Fruit fly (Drosophila melanogaster): Measurements from ENCODE around the gene nyo.

nyo gene

DNA sequence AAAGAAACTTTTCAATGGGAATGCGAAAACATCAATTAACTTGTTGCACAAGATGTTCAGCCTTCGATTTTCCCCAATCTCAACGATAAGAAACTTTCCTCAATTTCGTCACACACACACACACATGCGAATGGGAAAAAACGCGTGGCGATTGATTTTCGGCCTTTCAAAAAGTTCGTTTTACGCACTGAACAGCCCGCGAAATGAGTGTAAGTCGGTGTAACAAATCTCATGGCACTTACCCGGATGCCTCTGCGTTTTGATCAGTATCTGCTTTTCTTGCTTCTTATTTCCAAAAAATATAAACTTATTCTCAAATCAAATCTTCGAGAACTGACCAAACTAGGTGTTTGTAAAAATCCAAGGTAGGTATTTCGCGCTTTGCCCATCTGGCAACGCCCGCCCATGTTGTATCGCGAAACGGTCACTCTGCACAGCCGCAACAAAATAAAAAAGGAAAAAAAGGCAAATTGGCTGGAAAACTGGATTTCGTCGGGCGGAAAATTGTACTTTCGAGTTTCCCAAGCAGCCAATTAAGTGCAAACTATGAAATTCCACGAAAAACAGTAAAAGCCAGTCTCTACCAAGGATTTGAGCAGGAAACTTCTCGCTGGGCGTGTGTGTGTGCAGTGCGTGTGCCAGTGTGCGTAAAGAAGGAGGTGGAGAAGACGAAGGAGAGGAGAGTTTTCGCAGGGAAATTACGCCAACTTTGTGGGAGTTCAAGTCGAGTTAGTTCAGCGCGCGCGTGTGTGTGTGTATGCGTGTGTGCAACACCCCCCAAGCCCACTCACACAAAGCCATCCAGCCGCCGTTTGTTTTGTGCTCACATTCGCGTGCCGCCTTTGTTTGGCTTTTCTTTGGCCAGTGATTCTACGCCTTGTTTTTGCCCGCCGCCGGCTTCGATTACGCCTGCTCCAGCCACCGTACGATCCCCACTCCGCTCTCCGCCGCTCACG is 68.1 kb downstream of the nyo start, which contains the start of gene Med (continued):
- TF ChIP-seq CG7745 (tag; optimal IDR thresholded peaks at IDR 0.05) (no peak), unc-4 (GFP tag; IDR thresholded peaks at IDR 0.05; ENCODE audit: partially characterized antibody) (no peak), gsb-n (tag; optimal IDR thresholded peaks at IDR 0.05) (no peak), fd3F (GFP tag; optimal IDR thresholded peaks at IDR 0.05) (no peak), Lhr (GFP tag; optimal IDR thresholded peaks at IDR 0.05) (peak; percentile 55), bab2 (GFP tag; optimal IDR thresholded peaks at IDR 0.05) (no peak), CG13624 (GFP tag; optimal IDR thresholded peaks at IDR 0.05) (peak; percentile 25), wor (GFP tag; IDR thresholded peaks at IDR 0.05) (no peak), CG2712 (tag; optimal IDR thresholded peaks at IDR 0.05) (peak; percentile 16), NK7.1 (GFP tag; optimal IDR thresholded peaks at IDR 0.05) (no peak), CG11398 (GFP tag; optimal IDR thresholded peaks at IDR 0.05) (no peak), sob (GFP tag; IDR thresholded peaks at IDR 0.05) (no peak), TFAM (GFP tag; optimal IDR thresholded peaks at IDR 0.05) (no peak), Pdp1 (GFP tag; optimal IDR thresholded peaks at IDR 0.05) (peak in 1 of 2 experiments; percentile 86), gcm (GFP tag; optimal IDR thresholded peaks at IDR 0.05) (no peak), CG6654 (GFP tag; optimal IDR thresholded peaks at IDR 0.05) (no peak), BtbVII (GFP tag; optimal IDR thresholded peaks at IDR 0.05) (peak; percentile 13), CG1024 (GFP tag; IDR thresholded peaks at IDR 0.05) (no peak), CG11560 (tag; IDR thresholded peaks at IDR 0.05) (no peak), jigr1 (GFP tag; IDR thresholded peaks at IDR 0.05) (no peak), E2f1 (GFP tag; IDR thresholded peaks at IDR 0.05) (no peak), z (GFP tag; IDR thresholded peaks at IDR 0.05) (no peak), CG17912 (GFP tag; optimal IDR thresholded peaks at IDR 0.05) (peak; percentile 60), sens (GFP tag) (peak; percentile 85), Hmx (GFP tag; optimal IDR thresholded peaks at IDR 0.05) (no peak), Mad (GFP tag; optimal IDR thresholded peaks at IDR 0.05) (no peak), jumu (GFP tag; optimal IDR thresholded peaks at IDR 0.05) (peak; percentile 22), Myb (GFP tag; optimal IDR thresholded peaks at IDR 0.05) (peak; percentile 40), CG15479 (GFP tag; optimal IDR thresholded peaks at IDR 0.05) (no peak), CG2889 (GFP tag; IDR thresholded peaks at IDR 0.05) (no peak), eve (GFP tag; optimal IDR thresholded peaks at IDR 0.05) (no peak), knrl (GFP tag; IDR thresholded peaks at IDR 0.05; ENCODE audit: partially characterized antibody) (no peak), Jarid2 (GFP tag; optimal IDR thresholded peaks at IDR 0.05) (peak; percentile 3), CG11247 (GFP tag; IDR thresholded peaks at IDR 0.05) (no peak), sc (optimal IDR thresholded peaks at IDR 0.05) (no peak), sc (GFP tag; optimal IDR thresholded peaks at IDR 0.05) (no peak), CG1603 (tag; optimal IDR thresholded peaks at IDR 0.05) (peak; percentile 67), CG17829 (tag; optimal IDR thresholded peaks at IDR 0.05) (peak; percentile 31), sug (tag; optimal IDR thresholded peaks at IDR 0.05) (peak; percentile 21), sd (tag; optimal IDR thresholded peaks at IDR 0.05) (peak; percentile 20), az2 (GFP tag; optimal IDR thresholded peaks at IDR 0.05) (no peak), onecut (GFP tag; IDR thresholded peaks at IDR 0.05) (peak; percentile 43; the same call in 1 of the 2 replicates), CG16813 (GFP tag; IDR thresholded peaks at IDR 0.05; ENCODE audit: partially characterized antibody) (no peak), CG4730 (GFP tag; IDR thresholded peaks at IDR 0.05) (no peak), tx (GFP tag; optimal IDR thresholded peaks at IDR 0.05) (no peak), ewg (GFP tag; optimal IDR thresholded peaks at IDR 0.05) (peak; percentile 65), CG12769 (tag; optimal IDR thresholded peaks at IDR 0.05) (no peak), MESR4 (GFP tag; optimal IDR thresholded peaks at IDR 0.05) (peak; percentile 79), Poxn (GFP tag; IDR thresholded peaks at IDR 0.05) (no peak), klu (GFP tag; IDR thresholded peaks at IDR 0.05) (no peak)

Measured in whole organism, embryonic.